Worm (Caenorhabditis elegans) whole organism, early embryonic: ENCODE results near the gene T11F8.4.
"Not testable (repeated sequence)": the region's sequence is repeated elsewhere in the genome, so short reads cannot be mapped to it uniquely, and the experiment has no call there.

ENCODE experiments used
- B0310.2 ChIP-seq: sonication (generic microtip); optimal IDR thresholded peaks from 2 replicates; lab custom pipeline; 2016; ENCODE audit warnings: mild to moderate bottlenecking, missing genetic modification characterization, missing compliant biosample characterization
- F13C5.2 ChIP-seq: sonication (generic microtip); optimal IDR thresholded peaks from 2 replicates; lab custom pipeline; 2017; ENCODE audit warnings: mild to moderate bottlenecking, missing genetic modification characterization, inconsistent platforms, missing compliant biosample characterization
- aly-1 ChIP-seq: sonication (generic microtip); optimal IDR thresholded peaks from 2 replicates; lab custom pipeline; 2016; ENCODE audit warnings: missing genetic modification characterization, missing compliant biosample characterization
- ama-1 ChIP-seq: fragments of 150-350 bp; optimal IDR thresholded peaks from 2 replicates; lab custom pipeline; 2014
- ceh-13 ChIP-seq: fragments of 200-800 bp; sonication (Bioruptor generic); optimal IDR thresholded peaks from 2 replicates; lab custom pipeline; 2018; ENCODE audit warnings: mild to moderate bottlenecking, missing genetic modification characterization, missing compliant biosample characterization
- ceh-36 ChIP-seq: sonication (generic microtip); optimal IDR thresholded peaks from 2 replicates; lab custom pipeline; 2016; ENCODE audit warnings: missing genetic modification characterization, inconsistent platforms, missing compliant biosample characterization
- ets-7 ChIP-seq: sonication (generic microtip); optimal IDR thresholded peaks from 2 replicates; lab custom pipeline; 2016; ENCODE audit warnings: missing genotype, missing genetic modification characterization, missing compliant biosample characterization
- flt-1 ChIP-seq: fragments of 200-800 bp; sonication (Bioruptor generic); IDR thresholded peaks from 2 replicates; pipeline ENCODE4 v1.3.6; 2022; ENCODE audit warnings: missing genetic modification characterization, missing compliant biosample characterization
- hmbx-1 ChIP-seq: sonication (generic microtip); optimal IDR thresholded peaks from 2 replicates; lab custom pipeline; 2016; ENCODE audit warnings: mild to moderate bottlenecking, missing genetic modification characterization, missing compliant biosample characterization
- hmg-4 ChIP-seq: fragments of 200-800 bp; sonication (Bioruptor generic); optimal IDR thresholded peaks from 2 replicates; lab custom pipeline; 2018; ENCODE audit warnings: mild to moderate bottlenecking, missing genetic modification characterization, missing compliant biosample characterization
- hnd-1 ChIP-seq: sonication (generic microtip); optimal IDR thresholded peaks from 2 replicates; lab custom pipeline; 2016; ENCODE audit warnings: missing genetic modification characterization, missing compliant biosample characterization
- pes-1 ChIP-seq: fragments of 200-800 bp; sonication (Bioruptor generic); IDR thresholded peaks from 2 replicates; pipeline ENCODE4 v1.3.6; 2022; ENCODE audit warnings: missing genetic modification reagents, missing genetic modification characterization, missing compliant biosample characterization
- scrt-1 ChIP-seq: fragments of 200-800 bp; sonication (Bioruptor generic); IDR thresholded peaks from 2 replicates; pipeline ENCODE4 v1.3.6; 2022; ENCODE audit warnings: missing genetic modification characterization, missing compliant biosample characterization
- sea-1 ChIP-seq: fragments of 200-800 bp; sonication (Bioruptor generic); conservative IDR thresholded peaks from 2 replicates; pipeline ENCODE4 v1.3.6; 2022; ENCODE audit warnings: missing genetic modification characterization, missing compliant biosample characterization
- tbx-11 ChIP-seq: fragments of 200-800 bp; sonication (Bioruptor generic); IDR thresholded peaks from 2 replicates; pipeline ENCODE4 v1.3.6; 2022; ENCODE audit warnings: missing genetic modification characterization, missing compliant biosample characterization
- tbx-37 ChIP-seq: fragments of 200-800 bp; sonication (Bioruptor generic); conservative IDR thresholded peaks from 2 replicates; pipeline ENCODE4 v1.3.6; 2022; ENCODE audit warnings: missing genetic modification reagents, missing genetic modification characterization, missing compliant biosample characterization
- tra-4 ChIP-seq: sonication (generic microtip); optimal IDR thresholded peaks from 2 replicates; lab custom pipeline; 2017; ENCODE audit warnings: missing genetic modification characterization, missing compliant biosample characterization

Gene T11F8.4

DNA sequence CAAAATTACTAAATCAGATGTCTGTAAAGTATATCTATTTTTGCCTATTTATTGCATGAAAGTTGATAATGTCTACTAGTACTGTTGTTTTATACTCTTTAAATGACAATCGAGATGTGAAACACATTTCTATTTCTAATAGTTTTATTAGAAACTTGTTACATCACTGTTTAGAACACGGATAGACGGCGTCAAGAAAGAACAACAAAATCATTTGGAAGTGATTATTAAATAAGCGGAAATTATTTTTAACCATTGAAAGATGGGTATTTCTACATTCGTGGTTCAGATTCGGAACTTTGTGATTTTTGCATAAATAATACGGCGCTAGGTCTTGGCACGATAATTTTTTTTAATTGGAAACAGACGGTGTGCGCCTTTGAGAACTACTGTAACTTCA lies 3.3 kb downstream of the T11F8.4 start:
- TF ChIP-seq sea-1 (GFP tag; lab: Robert Waterston, UW), result no peak
- no peak for TF ChIP-seq hmbx-1 (tag; lab: Kevin White, UChicago)
- no peak for TF ChIP-seq flt-1
- no peak for TF ChIP-seq F13C5.2 (tag; lab: Kevin White, UChicago)
- no peak for TF ChIP-seq ceh-13 (GFP tag; lab: Kevin White, UChicago)
- no peak for TF ChIP-seq pes-1 (GFP tag; lab: Robert Waterston, UW)
- no peak for TF ChIP-seq aly-1
- TF ChIP-seq tbx-11 (GFP tag; lab: Robert Waterston, UW), result no peak
- no peak for TF ChIP-seq tra-4 (tag; lab: Kevin White, UChicago)
- no peak for TF ChIP-seq hnd-1 (tag; lab: Kevin White, UChicago)
- TF ChIP-seq scrt-1 (GFP tag; lab: Robert Waterston, UW), result no peak
- no peak for TF ChIP-seq ama-1 (lab: Kevin White, UChicago)
- TF ChIP-seq B0310.2 (tag; lab: Kevin White, UChicago), result no peak
- no peak for TF ChIP-seq hmg-4 (GFP tag; lab: Kevin White, UChicago)
- TF ChIP-seq ceh-36, result no peak
- no peak for TF ChIP-seq ets-7 (tag; lab: Kevin White, UChicago)
- no peak for TF ChIP-seq tbx-37 (GFP tag; lab: Robert Waterston, UW)

ce11 chrIV:5469739-5470138 lies 6.6 kb downstream of the T11F8.4 start, which contains the start of gene rme-2:
Gene rme-2 (plus strand): TSS chrIV:5470026.
- TF ChIP-seq B0310.2 (tag; lab: Kevin White, UChicago) (no peak), ceh-36 (no peak), ets-7 (tag; lab: Kevin White, UChicago) (no peak), tra-4 (tag; lab: Kevin White, UChicago) (no peak), aly-1 (no peak), tbx-11 (GFP tag; lab: Robert Waterston, UW) (no peak), hmbx-1 (tag; lab: Kevin White, UChicago) (no peak)

ce11 chrIV:5464403-5464802 lies 12.0 kb downstream of the T11F8.4 start, which contains the start of gene Y52D5A.2:
Gene Y52D5A.2 (minus strand): TSS chrIV:5464503.
- not testable (repeated sequence) for TF ChIP-seq sea-1 (GFP tag; lab: Robert Waterston, UW); pes-1 (GFP tag; lab: Robert Waterston, UW); ceh-36

ce11 chrIV:5462820-5463219 lies 13.5 kb downstream of the T11F8.4 start:
- TF ChIP-seq hnd-1 (tag; lab: Kevin White, UChicago) (no peak), flt-1 (no peak), scrt-1 (GFP tag; lab: Robert Waterston, UW) (no peak), tbx-11 (GFP tag; lab: Robert Waterston, UW) (no peak), hmbx-1 (tag; lab: Kevin White, UChicago) (no peak), ama-1 (lab: Kevin White, UChicago) (no peak), F13C5.2 (tag; lab: Kevin White, UChicago) (no peak), sea-1 (GFP tag; lab: Robert Waterston, UW) (no peak), aly-1 (no peak), pes-1 (GFP tag; lab: Robert Waterston, UW) (no peak), tra-4 (tag; lab: Kevin White, UChicago) (no peak), ceh-36 (no peak), ets-7 (tag; lab: Kevin White, UChicago) (no peak), hmg-4 (GFP tag; lab: Kevin White, UChicago) (no peak), tbx-37 (GFP tag; lab: Robert Waterston, UW) (no peak), ceh-13 (GFP tag; lab: Kevin White, UChicago) (no peak)

- not testable (repeated sequence) for TF ChIP-seq B0310.2 (tag; lab: Kevin White, UChicago); hnd-1 (tag; lab: Kevin White, UChicago); ceh-13 (GFP tag; lab: Kevin White, UChicago)
These were observed 20.4 kb downstream of the T11F8.4 start, which contains the start of gene Y4C6A.3 for ce11 chrIV:5455999-5456398. Gene Y4C6A.3 (minus strand): TSS chrIV:5456099.

DNA sequence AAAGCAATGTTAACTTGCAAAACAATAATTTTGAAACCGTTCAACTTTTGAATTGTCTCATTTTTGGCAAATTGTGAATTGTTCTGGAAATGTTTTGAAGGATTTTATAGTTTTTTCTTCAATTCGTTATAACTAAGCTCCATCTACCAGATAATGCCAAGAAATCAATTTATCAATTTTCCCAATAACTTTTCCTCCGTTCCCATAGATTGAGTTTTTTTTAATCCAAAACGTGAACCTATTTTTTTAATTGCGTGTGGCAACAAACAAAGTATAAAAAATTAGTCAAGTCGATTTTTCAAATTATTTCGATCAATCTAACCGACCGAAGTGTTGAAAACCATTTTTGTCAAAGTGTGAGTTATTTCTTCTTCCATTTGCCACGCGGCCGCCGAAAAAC lies 23.7 kb downstream of the T11F8.4 start, which contains the start of gene Y4C6A.4:
Gene Y4C6A.4 (plus strand): TSS at position 301 of the 400 bp plus-strand sequence.
- TF ChIP-seq tbx-11 (GFP tag; lab: Robert Waterston, UW) (no peak), scrt-1 (GFP tag; lab: Robert Waterston, UW) (no peak), tbx-37 (GFP tag; lab: Robert Waterston, UW) (no peak), hmg-4 (GFP tag; lab: Kevin White, UChicago) (no peak), ceh-36 (no peak), pes-1 (GFP tag; lab: Robert Waterston, UW) (no peak), flt-1 (no peak)

DNA sequence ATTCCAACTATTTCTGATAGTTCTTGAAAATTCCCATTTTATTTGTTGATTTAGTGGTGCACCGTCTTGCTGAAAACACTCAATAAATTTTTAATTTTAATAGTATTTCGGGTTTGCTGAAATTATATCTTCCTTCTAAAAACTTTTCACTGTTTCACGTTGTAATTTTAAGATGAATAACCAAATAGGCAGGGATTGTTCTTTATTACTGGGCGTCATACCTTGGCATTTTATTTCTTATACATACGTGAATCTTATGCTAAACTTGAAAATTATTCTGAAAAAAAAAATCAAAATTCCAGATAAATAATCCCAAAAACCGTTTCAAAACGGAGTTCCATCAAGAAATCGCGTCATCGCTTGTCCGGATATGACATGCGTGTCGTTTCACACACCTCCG lies 37.7 kb downstream of the T11F8.4 start, which contains the start of gene mgl-3:
Gene mgl-3 (plus strand): TSS at position 301 of the 400 bp plus-strand sequence.
- TF ChIP-seq aly-1 (no peak), F13C5.2 (tag; lab: Kevin White, UChicago) (no peak), flt-1 (no peak), ceh-36 (no peak), ceh-13 (GFP tag; lab: Kevin White, UChicago) (no peak), ama-1 (lab: Kevin White, UChicago) (no peak), hmbx-1 (tag; lab: Kevin White, UChicago) (no peak), pes-1 (GFP tag; lab: Robert Waterston, UW) (no peak), tbx-37 (GFP tag; lab: Robert Waterston, UW) (no peak), sea-1 (GFP tag; lab: Robert Waterston, UW) (no peak), tbx-11 (GFP tag; lab: Robert Waterston, UW) (no peak), scrt-1 (GFP tag; lab: Robert Waterston, UW) (no peak), ets-7 (tag; lab: Kevin White, UChicago) (no peak), B0310.2 (tag; lab: Kevin White, UChicago) (no peak), hmg-4 (GFP tag; lab: Kevin White, UChicago) (no peak), hnd-1 (tag; lab: Kevin White, UChicago) (no peak)
